Worm (Caenorhabditis elegans): ENCODE results near the gene wago-5.
"Not testable (repeated sequence)": the region's sequence is repeated elsewhere in the genome, so short reads cannot be mapped to it uniquely, and the experiment has no call there.

wago-5 gene

ce11 chrII:5815382-5815781 is at the start of gene wago-5:
Gene wago-5, minus strand, starts transcription at chrII:5815482.
- not testable (repeated sequence) for TF ChIP-seq tra-4, hmbx-1, B0310.2 (tag; optimal IDR thresholded peaks at IDR 0.05)

ce11 chrII:5863893-5864292 is 48.6 kb upstream of the wago-5 start, which contains the start of gene tag-234:
Gene tag-234, plus strand, starts transcription at chrII:5864193.
- TF ChIP-seq aly-1 (tag; optimal IDR thresholded peaks at IDR 0.05), result no peak
- TF ChIP-seq hmg-4 (GFP tag; optimal IDR thresholded peaks at IDR 0.05), result no peak
- TF ChIP-seq hmbx-1 (tag; optimal IDR thresholded peaks at IDR 0.05), result no peak
- TF ChIP-seq F13C5.2 (tag; optimal IDR thresholded peaks at IDR 0.05), result no peak
- TF ChIP-seq hnd-1 (tag; optimal IDR thresholded peaks at IDR 0.05), result no peak
- TF ChIP-seq pes-1 (GFP tag; IDR thresholded peaks at IDR 0.05), result no peak
- no peak for TF ChIP-seq ceh-13 (GFP tag; optimal IDR thresholded peaks at IDR 0.05)
- no peak for TF ChIP-seq tbx-37 (GFP tag; conservative IDR thresholded peaks at IDR 0.05)
- no peak for TF ChIP-seq tra-4 (tag; optimal IDR thresholded peaks at IDR 0.05)
- TF ChIP-seq B0310.2 (tag; optimal IDR thresholded peaks at IDR 0.05), result no peak
- TF ChIP-seq flt-1 (GFP tag; IDR thresholded peaks at IDR 0.05), result no peak
- no peak for TF ChIP-seq scrt-1 (GFP tag; IDR thresholded peaks at IDR 0.05)
- TF ChIP-seq ceh-36 (tag; optimal IDR thresholded peaks at IDR 0.05), result no peak
- TF ChIP-seq sea-1 (GFP tag; conservative IDR thresholded peaks at IDR 0.05), result no peak
- no peak for TF ChIP-seq ets-7 (tag; optimal IDR thresholded peaks at IDR 0.05)
- no peak for TF ChIP-seq ama-1 (optimal IDR thresholded peaks at IDR 0.05)
- no peak for TF ChIP-seq tbx-11 (GFP tag; IDR thresholded peaks at IDR 0.05)

ce11 chrII:5860621-5861020 is 45.3 kb upstream of the wago-5 start:
- TF ChIP-seq tbx-11 (GFP tag; IDR thresholded peaks at IDR 0.05) (no peak), pes-1 (GFP tag; IDR thresholded peaks at IDR 0.05) (no peak), ceh-36 (tag; optimal IDR thresholded peaks at IDR 0.05) (no peak), hmbx-1 (tag; optimal IDR thresholded peaks at IDR 0.05) (no peak), B0310.2 (tag; optimal IDR thresholded peaks at IDR 0.05) (no peak), sea-1 (GFP tag; conservative IDR thresholded peaks at IDR 0.05) (no peak), F13C5.2 (tag; optimal IDR thresholded peaks at IDR 0.05) (no peak), hmg-4 (GFP tag; optimal IDR thresholded peaks at IDR 0.05) (no peak), scrt-1 (GFP tag; IDR thresholded peaks at IDR 0.05) (no peak), flt-1 (GFP tag; IDR thresholded peaks at IDR 0.05) (no peak), aly-1 (tag; optimal IDR thresholded peaks at IDR 0.05) (no peak), tra-4 (tag; optimal IDR thresholded peaks at IDR 0.05) (no peak), ama-1 (optimal IDR thresholded peaks at IDR 0.05) (no peak), hnd-1 (tag; optimal IDR thresholded peaks at IDR 0.05) (no peak)

ce11 chrII:5858322-5858721 is 43.0 kb upstream of the wago-5 start, which contains the start of gene F55C12.4:
Gene F55C12.4, minus strand, starts transcription at chrII:5858422.
- TF ChIP-seq aly-1 (tag; optimal IDR thresholded peaks at IDR 0.05), result no peak
- no peak for TF ChIP-seq ets-7 (tag; optimal IDR thresholded peaks at IDR 0.05)
- no peak for TF ChIP-seq sea-1 (GFP tag; conservative IDR thresholded peaks at IDR 0.05)
- TF ChIP-seq B0310.2 (tag; optimal IDR thresholded peaks at IDR 0.05), result no peak
- TF ChIP-seq tbx-37 (GFP tag; conservative IDR thresholded peaks at IDR 0.05), result no peak
- TF ChIP-seq hmbx-1 (tag; optimal IDR thresholded peaks at IDR 0.05), result no peak
- TF ChIP-seq ceh-36 (tag; optimal IDR thresholded peaks at IDR 0.05), result no peak
- no peak for TF ChIP-seq pes-1 (GFP tag; IDR thresholded peaks at IDR 0.05)
- no peak for TF ChIP-seq tbx-11 (GFP tag; IDR thresholded peaks at IDR 0.05)

ce11 chrII:5854122-5854521 is 38.8 kb upstream of the wago-5 start, which contains the start of gene H41C03.1:
Gene H41C03.1, plus strand, starts transcription at chrII:5854422.
- TF ChIP-seq scrt-1 (GFP tag; IDR thresholded peaks at IDR 0.05), result no peak

ce11 chrII:5853261-5853660 is 38.0 kb upstream of the wago-5 start:
- TF ChIP-seq ets-7 (tag; optimal IDR thresholded peaks at IDR 0.05) (no peak), F13C5.2 (tag; optimal IDR thresholded peaks at IDR 0.05) (no peak), hnd-1 (tag; optimal IDR thresholded peaks at IDR 0.05) (no peak), tbx-11 (GFP tag; IDR thresholded peaks at IDR 0.05) (no peak), tra-4 (tag; optimal IDR thresholded peaks at IDR 0.05) (no peak), ceh-36 (tag; optimal IDR thresholded peaks at IDR 0.05) (no peak), scrt-1 (GFP tag; IDR thresholded peaks at IDR 0.05) (no peak), aly-1 (tag; optimal IDR thresholded peaks at IDR 0.05) (no peak), ceh-13 (GFP tag; optimal IDR thresholded peaks at IDR 0.05) (no peak), sea-1 (GFP tag; conservative IDR thresholded peaks at IDR 0.05) (no peak), tbx-37 (GFP tag; conservative IDR thresholded peaks at IDR 0.05) (no peak), B0310.2 (tag; optimal IDR thresholded peaks at IDR 0.05) (no peak), hmg-4 (GFP tag; optimal IDR thresholded peaks at IDR 0.05) (no peak), flt-1 (GFP tag; IDR thresholded peaks at IDR 0.05) (no peak), ama-1 (optimal IDR thresholded peaks at IDR 0.05) (no peak), hmbx-1 (tag; optimal IDR thresholded peaks at IDR 0.05) (no peak), pes-1 (GFP tag; IDR thresholded peaks at IDR 0.05) (no peak)

- TF ChIP-seq scrt-1 (GFP tag; IDR thresholded peaks at IDR 0.05) (no peak), tra-4 (tag; optimal IDR thresholded peaks at IDR 0.05) (no peak), flt-1 (GFP tag; IDR thresholded peaks at IDR 0.05) (no peak), hmbx-1 (tag; optimal IDR thresholded peaks at IDR 0.05) (no peak), hnd-1 (tag; optimal IDR thresholded peaks at IDR 0.05) (no peak), F13C5.2 (tag; optimal IDR thresholded peaks at IDR 0.05) (no peak), tbx-11 (GFP tag; IDR thresholded peaks at IDR 0.05) (no peak), ama-1 (optimal IDR thresholded peaks at IDR 0.05) (no peak), ceh-13 (GFP tag; optimal IDR thresholded peaks at IDR 0.05) (no peak), pes-1 (GFP tag; IDR thresholded peaks at IDR 0.05) (no peak), ceh-36 (tag; optimal IDR thresholded peaks at IDR 0.05) (no peak), ets-7 (tag; optimal IDR thresholded peaks at IDR 0.05) (no peak), hmg-4 (GFP tag; optimal IDR thresholded peaks at IDR 0.05) (no peak), sea-1 (GFP tag; conservative IDR thresholded peaks at IDR 0.05) (no peak), B0310.2 (tag; optimal IDR thresholded peaks at IDR 0.05) (no peak), tbx-37 (GFP tag; conservative IDR thresholded peaks at IDR 0.05) (no peak), aly-1 (tag; optimal IDR thresholded peaks at IDR 0.05) (no peak)
Measured at ce11 chrII:5852007-5852406, 36.7 kb upstream of the wago-5 start, which contains the start of gene H41C03.2. Gene H41C03.2, minus strand, starts transcription at chrII:5852107.

ce11 chrII:5846181-5846580 is 30.9 kb upstream of the wago-5 start:
- TF ChIP-seq pes-1 (GFP tag; IDR thresholded peaks at IDR 0.05) (no peak), tbx-37 (GFP tag; conservative IDR thresholded peaks at IDR 0.05) (no peak), tbx-11 (GFP tag; IDR thresholded peaks at IDR 0.05) (no peak), hnd-1 (tag; optimal IDR thresholded peaks at IDR 0.05) (no peak), ceh-13 (GFP tag; optimal IDR thresholded peaks at IDR 0.05) (no peak), hmg-4 (GFP tag; optimal IDR thresholded peaks at IDR 0.05) (no peak), F13C5.2 (tag; optimal IDR thresholded peaks at IDR 0.05) (no peak), sea-1 (GFP tag; conservative IDR thresholded peaks at IDR 0.05) (no peak), aly-1 (tag; optimal IDR thresholded peaks at IDR 0.05) (no peak), ets-7 (tag; optimal IDR thresholded peaks at IDR 0.05) (no peak), tra-4 (tag; optimal IDR thresholded peaks at IDR 0.05) (no peak), ama-1 (optimal IDR thresholded peaks at IDR 0.05) (no peak), B0310.2 (tag; optimal IDR thresholded peaks at IDR 0.05) (no peak)

Measured in whole organism, early embryonic.